ENCODE assay signal across 2 worm cellular contexts in genomic region chrV:12988256-12988655, ce11.
TF ChIP-seq lines count a peak whose summit lies in the region.

F15B9.8 (plus strand) TSS chrV:12988556.

TF ChIP-seq in whole organism, L1 larva, 84 proteins besides CTCF, POLR2A, EP300 and RAD21:
- TF ChIP-seq nhr-85 (tag; lab: Kevin White, UChicago) (peak; percentile 42), dsc-1 (tag; optimal IDR thresholded peaks at IDR 0.05; lab: Kevin White, UChicago) (no peak)
TF ChIP-seq in whole organism, L1 larva: peak in this region for 1.

TF ChIP-seq in whole organism, mixed stage, embryonic, 35 proteins besides CTCF, POLR2A, EP300 and RAD21:
- no peak for TF ChIP-seq mab-5 (tag; optimal IDR thresholded peaks at IDR 0.05; lab: Kevin White, UChicago)
- TF ChIP-seq blmp-1 (tag; optimal IDR thresholded peaks at IDR 0.05; lab: Kevin White, UChicago), result peak; percentile 22
- TF ChIP-seq zip-8 (tag; optimal IDR thresholded peaks at IDR 0.05; lab: Kevin White, UChicago), result peak; percentile 72

Comparison
In these comparisons a context has a peak if more than half of its experiments do, and no peak if none do; other contexts are left out.
1. Of the 14 proteins assayed by ChIP-seq in both whole organism, L1 larva and whole organism, mixed stage, embryonic: peak only in whole organism, L1 larva: none; only in whole organism, mixed stage, embryonic: blmp-1; in both: none; in neither: 13.